Fruit fly (Drosophila melanogaster) whole organism, embryonic: ENCODE data around the gene Nup37.

Experiments used
- Atf-2 ChIP-seq: fragments of 200-800 bp; sonication (Bioruptor generic); optimal IDR thresholded peaks from 2 replicates; lab custom pipeline; 2016; ENCODE audit warnings: missing biosample characterization, missing genetic modification characterization
- CG10462 ChIP-seq: fragments of 200-800 bp; sonication (Bioruptor generic); optimal IDR thresholded peaks from 2 replicates; lab custom pipeline; 2016; ENCODE audit warnings: missing biosample characterization, missing genetic modification characterization
- CG11560 ChIP-seq: fragments of 200-800 bp; sonication (Bioruptor generic); IDR thresholded peaks from 3 replicates; pipeline ENCODE4 v1.3.6; 2022; ENCODE audit warnings: missing biosample characterization, missing genetic modification characterization
- CG11723 ChIP-seq: fragments of 200-800 bp; sonication (Bioruptor generic); optimal IDR thresholded peaks from 2 replicates; lab custom pipeline; 2017; ENCODE audit warnings: missing biosample characterization, mild to moderate bottlenecking, missing genetic modification characterization
- CG14441 ChIP-seq: fragments of 200-800 bp; sonication (Bioruptor generic); IDR thresholded peaks from 2 replicates; pipeline ENCODE4 v1.3.6; 2022; ENCODE audit warnings: missing biosample characterization, missing genetic modification characterization
- CG1603 ChIP-seq: fragments of 200-800 bp; sonication (Bioruptor generic); optimal IDR thresholded peaks from 2 replicates; lab custom pipeline; 2019; ENCODE audit warnings: missing biosample characterization, mild to moderate bottlenecking, missing genetic modification characterization, moderate library complexity
- CG18764 ChIP-seq: fragments of 200-800 bp; sonication (Bioruptor generic); optimal IDR thresholded peaks from 3 replicates; lab custom pipeline; 2016; ENCODE audit warnings: missing biosample characterization, missing genetic modification characterization
- CG3281 ChIP-seq: fragments of 200-800 bp; sonication (Bioruptor generic); optimal IDR thresholded peaks from 3 replicates; lab custom pipeline; 2017; ENCODE audit warnings: missing biosample characterization, mild to moderate bottlenecking, missing genetic modification characterization
- CG6689 ChIP-seq: fragments of 200-800 bp; sonication (Bioruptor generic); IDR thresholded peaks from 2 replicates; pipeline ENCODE4 v1.3.6; 2022; ENCODE audit warnings: missing biosample characterization, missing genetic modification characterization
- CG8089 ChIP-seq: fragments of 200-800 bp; sonication (Bioruptor generic); optimal IDR thresholded peaks from 3 replicates; lab custom pipeline; 2016; ENCODE audit warnings: missing biosample characterization, missing genetic modification characterization
- CG9817 ChIP-seq: fragments of 200-800 bp; sonication (Bioruptor generic); optimal IDR thresholded peaks from 2 replicates; lab custom pipeline; 2018; ENCODE audit warnings: missing biosample characterization, mild to moderate bottlenecking, missing genetic modification characterization, moderate library complexity
- Gug ChIP-seq: fragments of 200-800 bp; sonication (Bioruptor generic); IDR thresholded peaks from 4 replicates; pipeline ENCODE4 v1.3.6; 2022; ENCODE audit warnings: missing biosample characterization, missing genetic modification characterization
- H15 ChIP-seq: fragments of 200-800 bp; sonication (Bioruptor generic); IDR thresholded peaks from 3 replicates; pipeline ENCODE4 v1.3.6; 2022; ENCODE audit warnings: missing biosample characterization, missing genetic modification characterization
- Hey ChIP-seq: fragments of 200-800 bp; sonication (Bioruptor generic); optimal IDR thresholded peaks from 3 replicates; lab custom pipeline; 2018; ENCODE audit warnings: missing biosample characterization, mild to moderate bottlenecking, missing genetic modification characterization
- Hmx ChIP-seq: fragments of 200-800 bp; sonication (Bioruptor generic); optimal IDR thresholded peaks from 2 replicates; lab custom pipeline; 2016; ENCODE audit warnings: missing biosample characterization, missing genetic modification characterization
- Hsf ChIP-seq: fragments of 200-800 bp; sonication (Bioruptor generic); optimal IDR thresholded peaks from 3 replicates; lab custom pipeline; 2016; ENCODE audit warnings: missing biosample characterization, missing genetic modification characterization
- Max ChIP-seq: fragments of 200-800 bp; sonication (Bioruptor generic); optimal IDR thresholded peaks from 2 replicates; lab custom pipeline; 2016; ENCODE audit warnings: missing biosample characterization, mild to moderate bottlenecking, missing genetic modification characterization
- NFAT ChIP-seq: fragments of 200-800 bp; sonication (Bioruptor generic); IDR thresholded peaks from 2 replicates; pipeline ENCODE4 v1.3.6; 2022; ENCODE audit warnings: missing biosample characterization, missing genetic modification characterization
- Nf-YA ChIP-seq: fragments of 200-800 bp; sonication (Bioruptor generic); IDR thresholded peaks from 2 replicates; pipeline ENCODE4 v1.3.6; 2022; ENCODE audit warnings: missing biosample characterization, missing genetic modification characterization
- Nf-YB ChIP-seq: fragments of 200-800 bp; sonication (Bioruptor generic); optimal IDR thresholded peaks from 3 replicates; lab custom pipeline; 2019; ENCODE audit warnings: missing biosample characterization, mild to moderate bottlenecking, missing genetic modification characterization, moderate library complexity
- Oaz ChIP-seq: fragments of 200-800 bp; sonication (Bioruptor generic); IDR thresholded peaks from 2 replicates; pipeline ENCODE4 v1.3.6; 2022; ENCODE audit warnings: missing biosample characterization, missing genetic modification characterization
- Optix ChIP-seq: fragments of 200-800 bp; sonication (Bioruptor generic); IDR thresholded peaks from 3 replicates; pipeline ENCODE4 v1.3.6; 2022; ENCODE audit warnings: missing biosample characterization, missing genetic modification characterization
- Pdp1 ChIP-seq, 2 experiments: fragments of 200-800 bp; sonication (Bioruptor generic); optimal IDR thresholded peaks; 3 replicates each; lab custom pipeline; 2016; ENCODE audit warnings: missing biosample characterization in 2 of 2, missing genetic modification characterization in 2 of 2, mild to moderate bottlenecking in 1 of 2, moderate library complexity in 1 of 2
- Poxn ChIP-seq: fragments of 200-800 bp; sonication (Bioruptor generic); IDR thresholded peaks from 2 replicates; pipeline ENCODE4 v1.3.6; 2022; ENCODE audit warnings: missing biosample characterization, missing genetic modification characterization
- Sin3A ChIP-seq: fragments of >200 bp; optimal IDR thresholded peaks from 2 replicates; lab custom pipeline; 2018
- Ssrp ChIP-seq: fragments of 200-800 bp; sonication (Bioruptor generic); optimal IDR thresholded peaks from 2 replicates; lab custom pipeline; 2018; ENCODE audit warnings: missing biosample characterization, mild to moderate bottlenecking, missing genetic modification characterization, moderate library complexity
- Trl ChIP-seq, 3 experiments: fragments of >200 bp in 2 of 3; fragments of 200-800 bp in 1 of 3; sonication (Bioruptor generic) in 1 of 3; optimal IDR thresholded peaks; 2 replicates in 1 of 3; 3 replicates in 2 of 3; lab custom pipeline; 2016 to 2017; ENCODE audit warnings: missing biosample characterization in 1 of 3, missing genetic modification characterization in 1 of 3
- Vsx1 ChIP-seq: fragments of 200-800 bp; sonication (Bioruptor generic); optimal IDR thresholded peaks from 2 replicates; lab custom pipeline; 2017; ENCODE audit warnings: missing biosample characterization, mild to moderate bottlenecking, missing genetic modification characterization, missing genetic modification reagents
- ab ChIP-seq: fragments of 200-800 bp; sonication (Bioruptor generic); optimal IDR thresholded peaks from 2 replicates; lab custom pipeline; 2016; ENCODE audit warnings: missing biosample characterization, missing genetic modification characterization
- abd-A ChIP-seq: fragments of 200-800 bp; sonication (Bioruptor generic); optimal IDR thresholded peaks from 3 replicates; lab custom pipeline; 2019; ENCODE audit warnings: missing biosample characterization, mild to moderate bottlenecking, missing genetic modification characterization, moderate library complexity
- ac ChIP-seq: fragments of 200-800 bp; sonication (Bioruptor generic); optimal IDR thresholded peaks from 3 replicates; lab custom pipeline; 2017; ENCODE audit warnings: missing biosample characterization, mild to moderate bottlenecking, missing genetic modification characterization
- aop ChIP-seq: fragments of 200-800 bp; sonication (Bioruptor generic); IDR thresholded peaks from 2 replicates; pipeline ENCODE4 v1.3.6; 2022; ENCODE audit warnings: missing biosample characterization, missing genetic modification characterization
- ap ChIP-seq: fragments of 200-800 bp; sonication (Bioruptor generic); IDR thresholded peaks from 2 replicates; pipeline ENCODE4 v1.3.6; 2022; ENCODE audit warnings: missing biosample characterization, missing genetic modification characterization
- cato ChIP-seq: fragments of 200-800 bp; sonication (Bioruptor generic); optimal IDR thresholded peaks from 2 replicates; lab custom pipeline; 2016; ENCODE audit warnings: missing biosample characterization, missing genetic modification characterization, borderline replicate concordance
- caup ChIP-seq: fragments of 200-800 bp; sonication (Bioruptor generic); optimal IDR thresholded peaks from 3 replicates; lab custom pipeline; 2017; ENCODE audit warnings: missing biosample characterization, mild to moderate bottlenecking, missing genetic modification characterization, moderate library complexity; ENCODE audit not compliant: severe bottlenecking
- croc ChIP-seq: fragments of 200-800 bp; sonication (Bioruptor generic); conservative IDR thresholded peaks from 3 replicates; pipeline ENCODE4 v1.3.6; 2022; ENCODE audit warnings: missing biosample characterization, missing genetic modification characterization
- en ChIP-seq: fragments of 200-800 bp; sonication (Bioruptor generic); optimal IDR thresholded peaks from 2 replicates; lab custom pipeline; 2016; ENCODE audit warnings: missing biosample characterization, missing genetic modification characterization
- eve ChIP-seq, 2 experiments: fragments of >200 bp; optimal IDR thresholded peaks; 2 replicates each; lab custom pipeline; 2017; ENCODE audit warnings: missing biosample characterization in 2 of 2, missing genetic modification characterization in 2 of 2
- gcm2 ChIP-seq: fragments of 200-800 bp; sonication (Bioruptor generic); optimal IDR thresholded peaks from 2 replicates; lab custom pipeline; 2016; ENCODE audit warnings: missing biosample characterization, missing genetic modification characterization
- gfzf ChIP-seq: fragments of 200-800 bp; sonication (Bioruptor generic); optimal IDR thresholded peaks from 2 replicates; lab custom pipeline; 2016; ENCODE audit warnings: missing biosample characterization, mild to moderate bottlenecking, missing genetic modification characterization, moderate library complexity
- gro ChIP-seq: fragments of 200-800 bp; sonication (Bioruptor generic); optimal IDR thresholded peaks from 2 replicates; lab custom pipeline; 2016; ENCODE audit warnings: missing biosample characterization, missing genetic modification characterization
- her ChIP-seq: fragments of 200-800 bp; sonication (Bioruptor generic); optimal IDR thresholded peaks from 2 replicates; lab custom pipeline; 2016; ENCODE audit warnings: missing biosample characterization, missing genetic modification characterization
- kni ChIP-seq: fragments of 200-800 bp; sonication (Bioruptor generic); optimal IDR thresholded peaks from 3 replicates; lab custom pipeline; 2017; ENCODE audit warnings: mild to moderate bottlenecking, missing biosample characterization, missing genetic modification reagents, missing genetic modification characterization
- lab ChIP-seq: fragments of 200-800 bp; sonication (Bioruptor generic); optimal IDR thresholded peaks from 3 replicates; lab custom pipeline; 2017; ENCODE audit warnings: missing biosample characterization, missing genetic modification characterization, mild to moderate bottlenecking, moderate library complexity, missing genetic modification reagents
- nerfin-1 ChIP-seq: fragments of 200-800 bp; sonication (Bioruptor generic); optimal IDR thresholded peaks from 3 replicates; lab custom pipeline; 2019; ENCODE audit warnings: missing biosample characterization, mild to moderate bottlenecking, missing genetic modification characterization, moderate library complexity
- sens ChIP-seq: fragments of 200-800 bp; sonication (Bioruptor generic); peaks from one replicate; lab custom pipeline; 2016; ENCODE audit warnings: missing biosample characterization, missing genetic modification characterization
- sens-2 ChIP-seq: fragments of 200-800 bp; sonication (Bioruptor generic); IDR thresholded peaks from 2 replicates; pipeline ENCODE4 v1.3.6; 2022; ENCODE audit warnings: missing biosample characterization, missing genetic modification characterization
- sisA ChIP-seq: fragments of 200-800 bp; sonication (Bioruptor generic); IDR thresholded peaks from 2 replicates; pipeline ENCODE4 v1.3.6; 2022; ENCODE audit warnings: missing biosample characterization, missing genetic modification characterization
- tap ChIP-seq: fragments of 200-800 bp; optimal IDR thresholded peaks from 3 replicates; lab custom pipeline; 2019; ENCODE audit warnings: missing biosample characterization, mild to moderate bottlenecking, missing genetic modification characterization, moderate library complexity
- zen ChIP-seq: fragments of 200-800 bp; sonication (Bioruptor generic); optimal IDR thresholded peaks from 3 replicates; lab custom pipeline; 2018; ENCODE audit warnings: missing biosample characterization, mild to moderate bottlenecking, missing genetic modification characterization, moderate library complexity
- zfh1 ChIP-seq: fragments of 200-800 bp; sonication (Bioruptor generic); IDR thresholded peaks from 3 replicates; pipeline ENCODE4 v1.3.6; 2022; ENCODE audit warnings: missing biosample characterization, missing genetic modification characterization

Gene Nup37

DNA sequence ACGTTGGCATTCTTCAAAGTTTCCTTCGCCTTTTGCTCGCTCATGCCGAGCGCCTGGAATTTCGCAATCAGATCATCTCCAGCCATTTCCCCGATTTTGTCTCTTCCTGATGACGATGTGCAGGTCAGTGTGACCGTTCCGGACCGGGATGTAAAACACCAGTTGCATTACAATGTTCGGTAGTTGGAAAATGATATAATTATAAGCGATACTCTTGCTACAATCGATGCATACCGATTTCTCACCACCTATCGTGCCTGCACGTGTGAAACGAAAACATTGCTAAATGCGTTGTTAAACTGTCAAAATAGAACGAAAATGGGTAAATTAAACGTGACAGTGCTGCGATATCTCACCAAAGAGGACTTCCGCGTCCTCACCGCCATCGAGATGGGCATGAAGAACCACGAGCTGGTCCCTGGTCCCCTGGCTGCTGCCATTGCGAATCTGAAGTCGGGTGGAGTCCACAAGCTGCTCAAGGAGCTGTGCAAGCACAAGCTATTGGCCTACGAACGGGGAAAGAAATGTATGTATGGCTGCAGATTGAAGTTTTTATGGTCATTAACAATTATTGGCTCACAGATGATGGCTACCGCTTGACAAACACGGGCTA is 18.2 kb downstream of the Nup37 start, which contains the start of the genes GlnRS and RIOK2 (continued):
- TF ChIP-seq CG10462 (GFP tag; lab: Kevin White, UChicago) (no peak), zfh1 (GFP tag; lab: Robert Waterston, UW) (no peak), Hsf (GFP tag; lab: Kevin White, UChicago) (peak; percentile 35), NFAT (GFP tag; lab: Robert Waterston, UW) (no peak; the same call in 1 of the 2 replicates), sens-2 (GFP tag; lab: Robert Waterston, UW) (no peak), tap (tag; lab: Kevin White, UChicago) (no peak), nerfin-1 (tag; lab: Kevin White, UChicago) (no peak), Poxn (no peak), CG6689 (GFP tag; lab: Robert Waterston, UW) (no peak), Hmx (GFP tag; lab: Kevin White, UChicago) (no peak), CG14441 (no peak), gro (peak; percentile 54), Nf-YB (GFP tag; lab: Kevin White, UChicago) (no peak), zen (peak; percentile 41), Vsx1 (no peak), lab (GFP tag; lab: Kevin White, UChicago) (no peak), H15 (GFP tag; lab: Robert Waterston, UW) (no peak), croc (GFP tag; lab: Robert Waterston, UW) (no peak; the same call in 2 of the 3 replicates), Pdp1 (GFP tag; optimal IDR thresholded peaks at IDR 0.05; lab: Kevin White, UChicago) (no peak), eve (GFP tag; optimal IDR thresholded peaks at IDR 0.05; lab: Kevin White, UChicago) (no peak), ac (no peak), CG18764 (no peak), sisA (GFP tag; lab: Robert Waterston, UW) (no peak), abd-A (tag; lab: Kevin White, UChicago) (no peak), Optix (GFP tag; lab: Robert Waterston, UW) (no peak), Hey (tag; lab: Kevin White, UChicago) (no peak), Sin3A (lab: Kevin White, UChicago) (peak; percentile 78), ap (GFP tag; lab: Robert Waterston, UW) (no peak), en (no peak), CG3281 (no peak), caup (no peak), CG8089 (GFP tag; lab: Kevin White, UChicago) (no peak), CG9817 (tag; lab: Kevin White, UChicago) (no peak), Max (peak; percentile 97), CG11723 (GFP tag; lab: Kevin White, UChicago) (no peak), Gug (no peak), Ssrp (tag; lab: Kevin White, UChicago) (no peak), ab (GFP tag; lab: Kevin White, UChicago) (no peak), Atf-2 (GFP tag; lab: Kevin White, UChicago) (no peak), gfzf (GFP tag; lab: Kevin White, UChicago) (peak; percentile 91), CG1603 (peak; percentile 94), Oaz (GFP tag; lab: Robert Waterston, UW) (no peak), CG11560 (tag; lab: Robert Waterston, UW) (no peak), sens (GFP tag; lab: Kevin White, UChicago) (peak; percentile 71), aop (GFP tag; lab: Robert Waterston, UW) (no peak), cato (GFP tag; lab: Kevin White, UChicago) (no peak), her (GFP tag; lab: Kevin White, UChicago) (no peak), gcm2 (GFP tag; lab: Kevin White, UChicago) (no peak), Trl (optimal IDR thresholded peaks at IDR 0.05; lab: Kevin White, UChicago) (no peak), Trl (GFP tag; optimal IDR thresholded peaks at IDR 0.05; lab: Kevin White, UChicago) (no peak), kni (GFP tag; lab: Kevin White, UChicago) (no peak), Nf-YA (GFP tag; lab: Robert Waterston, UW) (no peak)
